Fruit fly (Drosophila melanogaster): ENCODE measurements around the gene se.

Gene se

dm6 chr3L:8534386-8535306 lies 14.3 kb downstream of the se start, which contains the start of gene ergic53:
TSS of gene ergic53 (plus strand) at chr3L:8534977.
- TF ChIP-seq noc (tag; optimal IDR thresholded peaks at IDR 0.05): peak; percentile 25

dm6 chr3L:8536387-8536786 lies 16.0 kb downstream of the se start:
- TF ChIP-seq noc (tag; optimal IDR thresholded peaks at IDR 0.05): no peak

- no peak for TF ChIP-seq noc (tag; optimal IDR thresholded peaks at IDR 0.05)
Observed at dm6 chr3L:8538355-8538754, 18.0 kb downstream of the se start.

- TF ChIP-seq noc (tag; optimal IDR thresholded peaks at IDR 0.05): no peak
Observed at dm6 chr3L:8540509-8540908, 20.2 kb downstream of the se start.

- TF ChIP-seq noc (tag; optimal IDR thresholded peaks at IDR 0.05): no peak
Observed at dm6 chr3L:8541669-8542068, 21.3 kb downstream of the se start.

- TF ChIP-seq noc (tag; optimal IDR thresholded peaks at IDR 0.05): no peak
Observed at dm6 chr3L:8542213-8542612, 21.9 kb downstream of the se start.

- TF ChIP-seq noc (tag; optimal IDR thresholded peaks at IDR 0.05): no peak
Observed at dm6 chr3L:8543866-8544265, 23.5 kb downstream of the se start.

- TF ChIP-seq noc (tag; optimal IDR thresholded peaks at IDR 0.05): no peak
Observed at dm6 chr3L:8544710-8545109, 24.4 kb downstream of the se start, which contains the start of gene rhea. TSS of gene rhea (plus strand) at chr3L:8545001.

- peak; percentile 10 for TF ChIP-seq noc (tag; optimal IDR thresholded peaks at IDR 0.05)
Observed at dm6 chr3L:8545473-8545872, 25.1 kb downstream of the se start.

- TF ChIP-seq noc (tag; optimal IDR thresholded peaks at IDR 0.05): peak; percentile 37
Observed at dm6 chr3L:8546355-8546771, 26.0 kb downstream of the se start.

- TF ChIP-seq noc (tag; optimal IDR thresholded peaks at IDR 0.05): peak; percentile 88
Observed at dm6 chr3L:8547104-8547523, 26.8 kb downstream of the se start.

- TF ChIP-seq noc (tag; optimal IDR thresholded peaks at IDR 0.05): no peak
Observed at dm6 chr3L:8549183-8549890, 29.0 kb downstream of the se start.

- no peak for TF ChIP-seq noc (tag; optimal IDR thresholded peaks at IDR 0.05)
Observed at dm6 chr3L:8550836-8551235, 30.5 kb downstream of the se start.

dm6 chr3L:8553125-8553524 lies 32.8 kb downstream of the se start:
- TF ChIP-seq noc (tag; optimal IDR thresholded peaks at IDR 0.05): peak; percentile 22

- no peak for TF ChIP-seq noc (tag; optimal IDR thresholded peaks at IDR 0.05)
Observed at dm6 chr3L:8554024-8554642, 33.8 kb downstream of the se start.

- no peak for TF ChIP-seq noc (tag; optimal IDR thresholded peaks at IDR 0.05)
Observed at dm6 chr3L:8557018-8557417, 36.7 kb downstream of the se start.

Data from whole organism, larva.